Worm (Caenorhabditis elegans) whole organism, late embryonic: ENCODE results near the gene R12B2.3.

Experiments
- C08G9.2 ChIP-seq: sonication (generic microtip); optimal IDR thresholded peaks from 2 replicates; lab custom pipeline; 2016; ENCODE audit warnings: mild to moderate bottlenecking, missing genetic modification characterization, moderate library complexity, missing compliant biosample characterization
- C38D4.7 ChIP-seq: fragments of 200-800 bp; sonication (Bioruptor generic); optimal IDR thresholded peaks from 2 replicates; lab custom pipeline; 2018; ENCODE audit warnings: mild to moderate bottlenecking, missing genetic modification characterization, moderate library complexity, missing compliant biosample characterization
- K09A11.1 ChIP-seq: sonication (generic microtip); optimal IDR thresholded peaks from 2 replicates; lab custom pipeline; 2017; ENCODE audit warnings: antibody characterized with exemption, mild to moderate bottlenecking, missing genetic modification characterization, missing compliant biosample characterization; ENCODE audit not compliant: insufficient read depth
- ama-1 ChIP-seq: fragments of 150-350 bp; optimal IDR thresholded peaks from 2 replicates; lab custom pipeline; 2014
- ceh-18 ChIP-seq: sonication (generic microtip); optimal IDR thresholded peaks from 2 replicates; lab custom pipeline; 2016; ENCODE audit warnings: missing genetic modification characterization, missing compliant biosample characterization
- ceh-2 ChIP-seq: sonication (generic microtip); optimal IDR thresholded peaks from 2 replicates; lab custom pipeline; 2016; ENCODE audit warnings: missing genotype, missing genetic modification characterization, missing compliant biosample characterization
- ceh-34 ChIP-seq: sonication (generic microtip); optimal IDR thresholded peaks from 2 replicates; lab custom pipeline; 2016; ENCODE audit warnings: mild to moderate bottlenecking, missing genetic modification characterization, missing compliant biosample characterization
- ceh-6 ChIP-seq: fragments of 200-800 bp; sonication (Bioruptor generic); optimal IDR thresholded peaks from 2 replicates; lab custom pipeline; 2018; ENCODE audit warnings: mild to moderate bottlenecking, missing genetic modification characterization, missing compliant biosample characterization
- ceh-9 ChIP-seq: sonication (generic microtip); optimal IDR thresholded peaks from 2 replicates; lab custom pipeline; 2016; ENCODE audit warnings: mild to moderate bottlenecking, missing genetic modification characterization, inconsistent platforms, missing compliant biosample characterization
- che-1 ChIP-seq: sonication (generic microtip); optimal IDR thresholded peaks from 2 replicates; lab custom pipeline; 2016; ENCODE audit warnings: mild to moderate bottlenecking, missing genetic modification characterization, missing compliant biosample characterization
- ets-4 ChIP-seq: sonication (generic microtip); optimal IDR thresholded peaks from 2 replicates; lab custom pipeline; 2016; ENCODE audit warnings: missing genetic modification characterization, missing compliant biosample characterization
- lin-11 ChIP-seq: fragments of 200-800 bp; sonication (Bioruptor generic); optimal IDR thresholded peaks from 2 replicates; lab custom pipeline; 2018; ENCODE audit warnings: mild to moderate bottlenecking, missing genetic modification characterization, missing compliant biosample characterization
- nfya-1 ChIP-seq: sonication (generic microtip); optimal IDR thresholded peaks from 2 replicates; lab custom pipeline; 2017; ENCODE audit warnings: missing genetic modification characterization, mild to moderate bottlenecking, missing compliant biosample characterization, antibody characterized with exemption, moderate library complexity
- nhr-11 ChIP-seq: fragments of 150-350 bp; optimal IDR thresholded peaks from 2 replicates; lab custom pipeline; 2014; ENCODE audit warnings: missing biosample characterization, missing genetic modification characterization

- TF ChIP-seq lin-11 (no peak), che-1 (tag; lab: Kevin White, UChicago) (no peak), ceh-9 (tag; lab: Kevin White, UChicago) (no peak), ama-1 (lab: Kevin White, UChicago) (no peak), K09A11.1 (no peak), C38D4.7 (GFP tag; lab: Kevin White, UChicago) (no peak), ceh-34 (no peak), nhr-11 (tag; lab: Kevin White, UChicago) (no peak), nfya-1 (tag; lab: Kevin White, UChicago) (no peak), C08G9.2 (tag; lab: Kevin White, UChicago) (no peak), ceh-18 (no peak), ceh-6 (GFP tag; lab: Kevin White, UChicago) (no peak), ets-4 (tag; lab: Kevin White, UChicago) (no peak), ceh-2 (no peak)
Observed at ce11 chrIII:5823617-5824016, 18.2 kb downstream of the R12B2.3 start, which contains the start of gene R12B2.8.
